Fruit fly (Drosophila melanogaster): Measurements from ENCODE around the gene REG.

DNA sequence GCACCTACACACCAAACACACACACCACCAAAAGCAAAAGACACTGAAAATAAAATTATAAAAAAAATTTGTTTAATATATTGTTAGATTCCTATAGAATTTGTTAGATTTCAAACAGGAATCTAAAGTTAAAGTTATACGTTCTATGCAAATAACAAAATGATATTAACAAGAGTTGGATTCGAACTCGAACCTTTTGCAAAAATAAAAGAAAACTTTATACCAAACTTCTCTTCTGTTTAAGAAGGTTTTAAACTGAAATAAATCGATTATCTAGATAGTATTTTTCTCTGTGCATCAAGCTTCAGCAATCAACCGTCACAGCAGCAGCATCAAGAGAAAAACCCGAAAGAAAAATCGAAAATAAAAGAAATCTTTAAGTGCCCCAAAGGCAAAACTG is 14.4 kb downstream of the REG start:
- TF ChIP-seq usp (GFP tag; optimal IDR thresholded peaks at IDR 0.05), result no peak
- no peak for TF ChIP-seq EcR (GFP tag; optimal IDR thresholded peaks at IDR 0.05)

All from whole organism.